Worm (Caenorhabditis elegans): ENCODE measurements around the gene C48B4.8.

DNA sequence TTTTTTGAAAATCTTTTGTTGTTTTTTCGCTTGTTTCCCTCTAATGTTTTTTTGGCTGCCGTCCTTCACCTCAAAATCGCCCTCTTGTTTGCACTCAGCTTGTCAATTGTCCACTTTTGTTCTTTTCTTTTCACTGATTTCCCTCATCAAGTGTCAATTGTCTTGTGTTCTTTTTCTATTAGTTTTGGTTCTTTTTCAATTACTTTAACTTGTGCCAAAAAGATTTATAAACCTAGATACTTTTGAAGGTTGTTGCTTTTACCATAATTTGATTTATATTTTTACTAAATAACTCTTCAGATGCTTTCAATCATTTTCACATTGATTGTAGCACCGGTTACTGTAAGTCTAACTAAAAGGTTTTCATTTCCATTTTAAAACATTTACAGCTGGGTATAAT, 7.4 kb upstream of the C48B4.8 start, which contains the start of gene C48B4.13:
- no peak for TF ChIP-seq nhr-28 (tag; optimal IDR thresholded peaks at IDR 0.05)
- no peak for TF ChIP-seq sptf-1 (tag; optimal IDR thresholded peaks at IDR 0.05)
- no peak for TF ChIP-seq mab-5 (tag; optimal IDR thresholded peaks at IDR 0.05)
- no peak for TF ChIP-seq unc-39 (tag; optimal IDR thresholded peaks at IDR 0.05)
- TF ChIP-seq elt-3 (tag; optimal IDR thresholded peaks at IDR 0.05) = no peak
- TF ChIP-seq mep-1 (tag; optimal IDR thresholded peaks at IDR 0.05) = no peak
- TF ChIP-seq ceh-43 (GFP tag; optimal IDR thresholded peaks at IDR 0.05) = no peak
- no peak for TF ChIP-seq nhr-2 (tag; optimal IDR thresholded peaks at IDR 0.05)
- no peak for TF ChIP-seq ztf-11 (tag; optimal IDR thresholded peaks at IDR 0.05)
- TF ChIP-seq nhr-76 (tag; optimal IDR thresholded peaks at IDR 0.05) = no peak
- TF ChIP-seq lin-13 (tag; optimal IDR thresholded peaks at IDR 0.05) = no peak
